Worm (Caenorhabditis elegans): ENCODE results near the gene pph-1.

DNA sequence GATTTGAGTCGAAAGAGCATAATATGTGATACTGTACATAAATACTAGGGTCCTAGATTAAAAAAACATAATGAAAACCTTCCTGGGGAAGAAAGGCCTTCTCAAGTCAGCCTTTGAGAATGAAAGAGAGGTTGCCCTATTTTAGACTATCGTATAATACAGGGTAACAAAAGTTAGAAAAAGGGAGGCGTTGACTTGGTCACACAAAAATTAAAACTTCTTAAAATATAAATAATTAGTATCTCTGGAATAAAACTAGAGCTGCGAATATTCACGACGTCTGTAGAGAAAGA lies 10.2 kb downstream of the pph-1 start:
- TF ChIP-seq him-1 (tag; optimal IDR thresholded peaks at IDR 0.05) (no peak), dao-5 (tag; optimal IDR thresholded peaks at IDR 0.05) (no peak), W03F9.2 (tag; optimal IDR thresholded peaks at IDR 0.05) (no peak)
